Worm (Caenorhabditis elegans) whole organism, late embryonic: ENCODE results near the gene twk-48.

ENCODE experiments used
- ama-1 ChIP-seq: fragments of 150-350 bp; optimal IDR thresholded peaks from 2 replicates; lab custom pipeline; 2014
- ceh-6 ChIP-seq: fragments of 200-800 bp; sonication (Bioruptor generic); optimal IDR thresholded peaks from 2 replicates; lab custom pipeline; 2018; ENCODE audit warnings: mild to moderate bottlenecking, missing genetic modification characterization, missing compliant biosample characterization
- ceh-9 ChIP-seq: sonication (generic microtip); optimal IDR thresholded peaks from 2 replicates; lab custom pipeline; 2016; ENCODE audit warnings: mild to moderate bottlenecking, missing genetic modification characterization, inconsistent platforms, missing compliant biosample characterization
- eyg-1 ChIP-seq: sonication (generic microtip); optimal IDR thresholded peaks from 2 replicates; lab custom pipeline; 2016; ENCODE audit warnings: missing genotype, missing genetic modification characterization, missing compliant biosample characterization
- fkh-10 ChIP-seq: fragments of 150-350 bp; optimal IDR thresholded peaks from 2 replicates; lab custom pipeline; 2014; ENCODE audit warnings: missing biosample characterization, missing genetic modification reagents, missing genetic modification characterization
- hlh-30 ChIP-seq: sonication (generic microtip); optimal IDR thresholded peaks from 2 replicates; lab custom pipeline; 2017; ENCODE audit warnings: antibody characterized with exemption, missing genetic modification characterization, missing compliant biosample characterization; ENCODE audit not compliant: insufficient read depth
- pag-3 ChIP-seq: sonication (generic microtip); optimal IDR thresholded peaks from 2 replicates; lab custom pipeline; 2016; ENCODE audit warnings: missing compliant biosample characterization, missing genetic modification characterization, borderline replicate concordance
- tbx-2 ChIP-seq: sonication (generic microtip); optimal IDR thresholded peaks from 2 replicates; lab custom pipeline; 2016; ENCODE audit warnings: missing genetic modification characterization, missing compliant biosample characterization
- unc-55 ChIP-seq: sonication (generic microtip); optimal IDR thresholded peaks from 2 replicates; lab custom pipeline; 2017; ENCODE audit warnings: missing biosample characterization, missing genetic modification reagents, missing genetic modification characterization

DNA sequence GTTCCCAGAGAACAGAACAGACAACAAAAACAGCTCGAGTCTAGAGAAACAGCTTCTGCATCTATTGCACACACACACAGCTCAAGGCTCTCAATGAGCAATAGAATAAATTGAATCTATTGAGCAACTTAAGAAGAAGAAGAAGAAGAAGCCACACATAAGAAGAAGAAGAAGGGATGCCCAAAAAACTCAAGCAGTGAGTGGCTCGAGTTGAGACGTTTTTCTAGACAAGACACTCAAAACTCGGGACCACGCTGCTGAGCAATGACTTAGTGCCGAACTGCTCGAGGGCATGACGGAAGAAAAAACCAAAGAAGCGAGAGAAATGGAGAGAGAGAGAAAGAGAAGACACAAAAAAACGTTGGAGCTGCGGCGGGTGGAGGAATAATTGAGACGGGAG lies 44.8 kb downstream of the twk-48 start:
- no peak for TF ChIP-seq hlh-30 (tag; lab: Kevin White, UChicago)
- TF ChIP-seq pag-3 (tag; lab: Kevin White, UChicago), result no peak
- no peak for TF ChIP-seq ceh-6 (GFP tag; lab: Kevin White, UChicago)
- no peak for TF ChIP-seq unc-55 (GFP tag; lab: Kevin White, UChicago)
- no peak for TF ChIP-seq ceh-9 (tag; lab: Kevin White, UChicago)
- no peak for TF ChIP-seq ama-1 (lab: Kevin White, UChicago)
- no peak for TF ChIP-seq tbx-2 (tag; lab: Kevin White, UChicago)
- no peak for TF ChIP-seq fkh-10 (GFP tag; lab: Kevin White, UChicago)
- no peak for TF ChIP-seq eyg-1 (tag; lab: Kevin White, UChicago)
